Fruit fly (Drosophila melanogaster) whole organism, wandering third instar larva: Measurements from ENCODE around the gene Vajk1.

Experiments
- CG32264 ChIP-seq: fragments of 200-800 bp; sonication (Bioruptor generic); optimal IDR thresholded peaks from 2 replicates; lab custom pipeline; 2016; ENCODE audit warnings: missing biosample characterization, missing genetic modification characterization
- Jra ChIP-seq: sonication (Bioruptor generic); optimal IDR thresholded peaks from 2 replicates; lab custom pipeline; 2016; ENCODE audit warnings: missing biosample characterization, missing genetic modification characterization
- Mio ChIP-seq: sonication (Bioruptor generic); optimal IDR thresholded peaks from 2 replicates; lab custom pipeline; 2016; ENCODE audit warnings: missing biosample characterization, missing genetic modification characterization
- N ChIP-seq: fragments of >200 bp; optimal IDR thresholded peaks from 2 replicates; lab custom pipeline; 2018; ENCODE audit warnings: missing biosample characterization, missing external identifiers, missing genetic modification characterization
- br ChIP-seq: fragments of 200-800 bp; sonication (Bioruptor generic); optimal IDR thresholded peaks from 2 replicates; lab custom pipeline; 2016; ENCODE audit warnings: missing biosample characterization, missing genetic modification characterization
- foxo ChIP-seq, 2 experiments: fragments of 200-800 bp; sonication (Bioruptor generic); optimal IDR thresholded peaks; 2 replicates in 1 of 2; 3 replicates in 1 of 2; lab custom pipeline; 2016 to 2017; ENCODE audit warnings: missing biosample characterization in 2 of 2, missing genetic modification characterization in 2 of 2
- lola ChIP-seq: fragments of >200 bp; optimal IDR thresholded peaks from 2 replicates; lab custom pipeline; 2017; ENCODE audit warnings: missing biosample characterization, missing genetic modification characterization
- psq ChIP-seq: fragments of 200-800 bp; sonication (Bioruptor generic); optimal IDR thresholded peaks from 3 replicates; lab custom pipeline; 2017; ENCODE audit warnings: missing biosample characterization, mild to moderate bottlenecking, missing genetic modification characterization, moderate library complexity
- woc ChIP-seq: sonication (Bioruptor generic); optimal IDR thresholded peaks from 2 replicates; lab custom pipeline; 2016; ENCODE audit warnings: missing biosample characterization, mild to moderate bottlenecking, missing genetic modification characterization

dm6 chr2L:13966732-13967316 is 43.5 kb upstream of the Vajk1 start, which contains the start of gene NimB2:
- TF ChIP-seq Jra (GFP tag; lab: Kevin White, UChicago) (no peak), woc (GFP tag; lab: Kevin White, UChicago) (no peak), psq (GFP tag; lab: Kevin White, UChicago) (no peak), foxo (GFP tag; optimal IDR thresholded peaks at IDR 0.05; lab: Kevin White, UChicago) (no peak), CG32264 (GFP tag; lab: Kevin White, UChicago) (no peak), Mio (GFP tag; lab: Kevin White, UChicago) (no peak), br (GFP tag; lab: Kevin White, UChicago) (no peak), N (GFP tag; lab: Kevin White, UChicago) (no peak), lola (no peak)
